Worm (Caenorhabditis elegans) whole organism, L1 larva: ENCODE results near the gene F13D11.3.
A peak's percentile ranks its signal among the peaks of the same experiment; 100 is the strongest.

Source experiments
- ama-1 ChIP-seq: fragments of 150-350 bp; optimal IDR thresholded peaks from 2 replicates; lab custom pipeline; 2014
- fos-1 ChIP-seq: fragments of 150-350 bp; optimal IDR thresholded peaks from 2 replicates; lab custom pipeline; 2014; ENCODE audit warnings: missing biosample characterization, missing genetic modification characterization
- lsy-2 ChIP-seq, 2 experiments: fragments of 150-350 bp; optimal IDR thresholded peaks; 2 replicates each; lab custom pipeline; 2014; ENCODE audit warnings: missing biosample characterization in 2 of 2, missing genetic modification characterization in 2 of 2
- nhr-11 ChIP-seq: fragments of 150-350 bp; optimal IDR thresholded peaks from 2 replicates; lab custom pipeline; 2014; ENCODE audit warnings: missing biosample characterization, missing genetic modification characterization
- nhr-20 ChIP-seq: sonication (generic microtip); optimal IDR thresholded peaks from 2 replicates; lab custom pipeline; 2016; ENCODE audit warnings: mild to moderate bottlenecking, missing genetic modification characterization, missing compliant biosample characterization
- nhr-237 ChIP-seq: fragments of 150-350 bp; optimal IDR thresholded peaks from 2 replicates; lab custom pipeline; 2014; ENCODE audit warnings: missing biosample characterization, missing genetic modification characterization
- nhr-28 ChIP-seq: fragments of 150-350 bp; optimal IDR thresholded peaks from 2 replicates; lab custom pipeline; 2014; ENCODE audit warnings: missing biosample characterization, missing genetic modification characterization
- skn-1 ChIP-seq: fragments of 150-350 bp; optimal IDR thresholded peaks from 2 replicates; lab custom pipeline; 2014; ENCODE audit warnings: missing biosample characterization, missing genetic modification characterization
- unc-130 ChIP-seq: fragments of 150-350 bp; optimal IDR thresholded peaks from 2 replicates; lab custom pipeline; 2017; ENCODE audit warnings: missing biosample characterization, missing genetic modification characterization, inconsistent platforms
- zip-4 ChIP-seq: fragments of 200-800 bp; sonication (Bioruptor generic); optimal IDR thresholded peaks from 2 replicates; lab custom pipeline; 2018; ENCODE audit warnings: mild to moderate bottlenecking, missing genetic modification characterization, moderate library complexity, missing compliant biosample characterization

- TF ChIP-seq lsy-2 (tag; optimal IDR thresholded peaks at IDR 0.05; lab: Kevin White, UChicago) (peak in 1 of 2 experiments; percentile 10), unc-130 (tag; lab: Kevin White, UChicago) (no peak), zip-4 (GFP tag; lab: Kevin White, UChicago) (no peak), ama-1 (lab: Kevin White, UChicago) (no peak), nhr-28 (tag; lab: Kevin White, UChicago) (no peak), nhr-20 (peak; percentile 12), fos-1 (tag; lab: Kevin White, UChicago) (no peak), nhr-237 (tag; lab: Kevin White, UChicago) (no peak), skn-1 (tag; lab: Kevin White, UChicago) (no peak), nhr-11 (tag; lab: Kevin White, UChicago) (no peak)
Observed at ce11 chrX:5828085-5828484, 22.4 kb upstream of the F13D11.3 start.
